Worm (Caenorhabditis elegans): Measurements from ENCODE around the gene F44E5.4.

ce11 chrII:11751615-11752174 lies 7.4 kb downstream of the F44E5.4 start:
- no peak for TF ChIP-seq unc-62 (GFP tag; optimal IDR thresholded peaks at IDR 0.05)
- TF ChIP-seq mbf-1 (tag; optimal IDR thresholded peaks at IDR 0.05), result no peak
- peak; percentile 15 for TF ChIP-seq fos-1 (tag; optimal IDR thresholded peaks at IDR 0.05)
- TF ChIP-seq ztf-11 (tag; optimal IDR thresholded peaks at IDR 0.05), result no peak
- TF ChIP-seq nhr-25 (tag; optimal IDR thresholded peaks at IDR 0.05), result no peak
- no peak for TF ChIP-seq lin-39 (tag; optimal IDR thresholded peaks at IDR 0.05)
- no peak for TF ChIP-seq ztf-1 (GFP tag; conservative IDR thresholded peaks at IDR 0.05)
- no peak for TF ChIP-seq gmeb-1 (tag; optimal IDR thresholded peaks at IDR 0.05)
- TF ChIP-seq ceh-16 (tag; optimal IDR thresholded peaks at IDR 0.05), result no peak
- TF ChIP-seq nhr-129 (tag; optimal IDR thresholded peaks at IDR 0.05), result peak; percentile 80
- peak in 1 of 2 experiments; percentile 5 for TF ChIP-seq mdl-1 (tag; optimal IDR thresholded peaks at IDR 0.05)
- TF ChIP-seq aly-2 (tag; optimal IDR thresholded peaks at IDR 0.05), result no peak
